Worm (Caenorhabditis elegans) whole organism, L2 larva: ENCODE results near the gene T24D5.4.
"Not testable (repeated sequence)": the region's sequence is repeated elsewhere in the genome, so short reads cannot be mapped to it uniquely, and the experiment has no call there.

Experiments
- C34F6.9 ChIP-seq: fragments of 150-350 bp; optimal IDR thresholded peaks from 2 replicates; lab custom pipeline; 2014; ENCODE audit warnings: missing biosample characterization, missing genetic modification characterization
- F13H6.1 ChIP-seq: sonication (generic microtip); optimal IDR thresholded peaks from 2 replicates; lab custom pipeline; 2016; ENCODE audit warnings: missing genetic modification characterization, missing compliant biosample characterization
- R02D3.7 ChIP-seq: fragments of 150-350 bp; optimal IDR thresholded peaks from 2 replicates; lab custom pipeline; 2014; ENCODE audit warnings: missing biosample characterization, missing genetic modification characterization
- Y55F3AM.14 ChIP-seq: fragments of 200-800 bp; sonication (Bioruptor generic); optimal IDR thresholded peaks from 2 replicates; lab custom pipeline; 2018; ENCODE audit warnings: mild to moderate bottlenecking, missing genetic modification characterization, missing compliant biosample characterization
- ZK546.5 ChIP-seq: sonication (generic microtip); optimal IDR thresholded peaks from 2 replicates; lab custom pipeline; 2017; ENCODE audit warnings: missing biosample characterization, missing genetic modification characterization
- ama-1 ChIP-seq: fragments of 150-350 bp; optimal IDR thresholded peaks from 2 replicates; lab custom pipeline; 2018; ENCODE audit warnings: inconsistent platforms
- blmp-1 ChIP-seq: sonication (generic microtip); optimal IDR thresholded peaks from 2 replicates; lab custom pipeline; 2017; ENCODE audit warnings: missing genetic modification characterization, mild to moderate bottlenecking, missing compliant biosample characterization, antibody characterized with exemption, moderate library complexity; ENCODE audit not compliant: insufficient read depth
- ceh-16 ChIP-seq: fragments of 150-350 bp; optimal IDR thresholded peaks from 2 replicates; lab custom pipeline; 2014; ENCODE audit warnings: missing biosample characterization, missing genetic modification characterization
- crh-2 ChIP-seq: sonication (generic microtip); optimal IDR thresholded peaks from 2 replicates; lab custom pipeline; 2017; ENCODE audit warnings: missing biosample characterization, missing genetic modification characterization
- dmd-4 ChIP-seq: sonication (generic microtip); optimal IDR thresholded peaks from 2 replicates; lab custom pipeline; 2017; ENCODE audit warnings: missing biosample characterization, missing genetic modification characterization
- egl-27 ChIP-seq: sonication (generic microtip); optimal IDR thresholded peaks from 3 replicates; lab custom pipeline; 2017; ENCODE audit warnings: missing biosample characterization, missing genetic modification reagents, missing genetic modification characterization
- elt-3 ChIP-seq: sonication (generic microtip); optimal IDR thresholded peaks from 2 replicates; lab custom pipeline; 2017; ENCODE audit warnings: missing biosample characterization, missing genetic modification characterization
- fos-1 ChIP-seq: fragments of 150-350 bp; optimal IDR thresholded peaks from 2 replicates; lab custom pipeline; 2014; ENCODE audit warnings: missing biosample characterization, missing genetic modification characterization
- lin-13 ChIP-seq: fragments of 150-350 bp; optimal IDR thresholded peaks from 2 replicates; lab custom pipeline; 2014; ENCODE audit warnings: missing biosample characterization, missing genetic modification reagents, missing genetic modification characterization
- lin-39 ChIP-seq: fragments of 150-350 bp; optimal IDR thresholded peaks from 2 replicates; lab custom pipeline; 2014; ENCODE audit warnings: missing biosample characterization, missing genetic modification reagents, missing genetic modification characterization
- lsy-2 ChIP-seq, 2 experiments: fragments of 150-350 bp in 1 of 2; sonication (generic microtip) in 1 of 2; optimal IDR thresholded peaks; 2 replicates each; lab custom pipeline; 2014 to 2017; ENCODE audit warnings: missing biosample characterization in 2 of 2, missing genetic modification characterization in 2 of 2
- mab-5 ChIP-seq: fragments of 150-350 bp; optimal IDR thresholded peaks from 2 replicates; lab custom pipeline; 2014; ENCODE audit warnings: missing biosample characterization, missing genetic modification characterization
- mdl-1 ChIP-seq, 2 experiments: fragments of 150-350 bp in 1 of 2; sonication (generic microtip) in 1 of 2; optimal IDR thresholded peaks; 2 replicates each; lab custom pipeline; 2017; ENCODE audit warnings: missing biosample characterization in 2 of 2, missing genetic modification characterization in 2 of 2
- nhr-10 ChIP-seq: sonication (generic microtip); optimal IDR thresholded peaks from 2 replicates; lab custom pipeline; 2017; ENCODE audit warnings: missing biosample characterization, missing genetic modification characterization
- nhr-11 ChIP-seq: fragments of 150-350 bp; optimal IDR thresholded peaks from 2 replicates; lab custom pipeline; 2014; ENCODE audit warnings: missing biosample characterization, missing genetic modification characterization
- nhr-12 ChIP-seq: fragments of 150-350 bp; optimal IDR thresholded peaks from 2 replicates; lab custom pipeline; 2014; ENCODE audit warnings: missing biosample characterization, missing genetic modification characterization
- nhr-129 ChIP-seq: fragments of 150-350 bp; optimal IDR thresholded peaks from 2 replicates; lab custom pipeline; 2014; ENCODE audit warnings: missing biosample characterization, missing genetic modification characterization
- nhr-21 ChIP-seq: fragments of 150-350 bp; optimal IDR thresholded peaks from 2 replicates; lab custom pipeline; 2014; ENCODE audit warnings: missing biosample characterization, missing genetic modification characterization
- nhr-23 ChIP-seq: fragments of 150-350 bp; optimal IDR thresholded peaks from 2 replicates; lab custom pipeline; 2014; ENCODE audit warnings: missing biosample characterization, missing genetic modification reagents, missing genetic modification characterization
- nhr-237 ChIP-seq: fragments of 150-350 bp; optimal IDR thresholded peaks from 2 replicates; lab custom pipeline; 2014; ENCODE audit warnings: missing biosample characterization, missing genetic modification characterization
- nhr-25 ChIP-seq: fragments of 150-350 bp; sonication (generic microtip); optimal IDR thresholded peaks from 3 replicates; lab custom pipeline; 2014; ENCODE audit warnings: missing biosample characterization, missing genetic modification characterization
- nhr-6 ChIP-seq: fragments of 150-350 bp; optimal IDR thresholded peaks from 2 replicates; lab custom pipeline; 2014; ENCODE audit warnings: missing biosample characterization, missing genetic modification characterization
- nhr-77 ChIP-seq: fragments of 150-350 bp; optimal IDR thresholded peaks from 2 replicates; lab custom pipeline; 2014; ENCODE audit warnings: missing biosample characterization, missing genetic modification characterization
- peb-1 ChIP-seq: fragments of 150-350 bp; optimal IDR thresholded peaks from 2 replicates; lab custom pipeline; 2014; ENCODE audit warnings: missing biosample characterization, missing genetic modification characterization
- sem-4 ChIP-seq: fragments of 150-350 bp; optimal IDR thresholded peaks from 2 replicates; lab custom pipeline; 2014; ENCODE audit warnings: missing biosample characterization, missing genetic modification reagents, missing genetic modification characterization
- skn-1 ChIP-seq: sonication (generic microtip); optimal IDR thresholded peaks from 2 replicates; lab custom pipeline; 2017; ENCODE audit warnings: missing biosample characterization, missing genetic modification characterization
- sma-3 ChIP-seq: sonication (generic microtip); optimal IDR thresholded peaks from 2 replicates; lab custom pipeline; 2016; ENCODE audit warnings: missing genetic modification reagents, missing genetic modification characterization, missing compliant biosample characterization
- sma-9 ChIP-seq, 2 experiments: fragments of 150-350 bp in 1 of 2; sonication (generic microtip) in 1 of 2; optimal IDR thresholded peaks; 2 replicates each; lab custom pipeline; 2014 to 2016; ENCODE audit warnings: missing genetic modification characterization in 2 of 2, mild to moderate bottlenecking in 1 of 2, missing biosample characterization in 1 of 2, missing compliant biosample characterization in 1 of 2, missing genetic modification reagents in 1 of 2, moderate library complexity in 1 of 2
- snpc-4 ChIP-seq: fragments of 150-350 bp; optimal IDR thresholded peaks from 2 replicates; lab custom pipeline; 2014; ENCODE audit warnings: missing biosample characterization, missing genetic modification characterization
- unc-39 ChIP-seq: fragments of 150-350 bp; optimal IDR thresholded peaks from 2 replicates; lab custom pipeline; 2014; ENCODE audit warnings: missing biosample characterization, missing genetic modification characterization
- unc-62 ChIP-seq: fragments of 150-350 bp; optimal IDR thresholded peaks from 2 replicates; lab custom pipeline; 2014; ENCODE audit warnings: missing biosample characterization, missing genetic modification reagents, missing genetic modification characterization
- zag-1 ChIP-seq: fragments of 150-350 bp; optimal IDR thresholded peaks from 2 replicates; lab custom pipeline; 2014; ENCODE audit warnings: missing biosample characterization, missing genetic modification characterization
- ztf-11 ChIP-seq: sonication (generic microtip); optimal IDR thresholded peaks from 2 replicates; lab custom pipeline; 2017; ENCODE audit warnings: missing biosample characterization, missing genetic modification characterization

Gene T24D5.4

ce11 chrX:12595954-12596353 is 1.0 kb upstream of the T24D5.4 start:
- peak; percentile 62 for TF ChIP-seq fos-1
- peak; percentile 70 for TF ChIP-seq sma-9 (GFP tag; optimal IDR thresholded peaks at IDR 0.05; lab: Kevin White, UChicago)
- TF ChIP-seq sma-9 (tag; optimal IDR thresholded peaks at IDR 0.05; lab: Kevin White, UChicago) = no peak
- TF ChIP-seq sma-3 (GFP tag; lab: Kevin White, UChicago) = no peak
- no peak for TF ChIP-seq zag-1 (tag; lab: Kevin White, UChicago)
- TF ChIP-seq mab-5 (tag; lab: Kevin White, UChicago) = no peak

- TF ChIP-seq unc-62 (GFP tag; lab: Kevin White, UChicago) (no peak), ama-1 (no peak), nhr-129 (tag; lab: Kevin White, UChicago) (no peak), nhr-23 (tag; lab: Kevin White, UChicago) (no peak), nhr-6 (tag; lab: Kevin White, UChicago) (no peak), nhr-237 (no peak), ztf-11 (tag; lab: Kevin White, UChicago) (no peak), skn-1 (no peak), F13H6.1 (tag; lab: Kevin White, UChicago) (no peak), crh-2 (tag; lab: Kevin White, UChicago) (no peak), lin-13 (GFP tag; lab: Kevin White, UChicago) (no peak), egl-27 (no peak), lin-39 (tag; lab: Kevin White, UChicago) (no peak), sma-9 (GFP tag; optimal IDR thresholded peaks at IDR 0.05; lab: Kevin White, UChicago) (no peak), sma-9 (tag; optimal IDR thresholded peaks at IDR 0.05; lab: Kevin White, UChicago) (no peak), nhr-21 (no peak), blmp-1 (tag; lab: Kevin White, UChicago) (no peak), unc-39 (tag; lab: Kevin White, UChicago) (no peak)
- TF ChIP-seq, all 48 proteins: peak for 0
Observed at ce11 chrX:12602611-12603010, 5.6 kb downstream of the T24D5.4 start.

- no peak for TF ChIP-seq nhr-25 (tag; lab: Kevin White, UChicago)
Observed at ce11 chrX:12603322-12603984, 6.5 kb downstream of the T24D5.4 start, which contains the start of the genes T24D5.6 and R09A8.9. Gene T24D5.6 (plus strand): TSS chrX:12603622. Gene R09A8.9 (plus strand): TSS chrX:12603934.

- not testable (repeated sequence) for TF ChIP-seq nhr-11 (tag; lab: Kevin White, UChicago); ama-1; sma-3 (GFP tag; lab: Kevin White, UChicago)
Observed at ce11 chrX:12613451-12613850, 16.5 kb downstream of the T24D5.4 start, which contains the start of gene R09A8.1. Gene R09A8.1 (plus strand): TSS chrX:12613751.

- TF ChIP-seq blmp-1 (tag; lab: Kevin White, UChicago) = no peak
- no peak for TF ChIP-seq C34F6.9
- no peak for TF ChIP-seq peb-1 (tag; lab: Kevin White, UChicago)
- TF ChIP-seq ceh-16 = no peak
- TF ChIP-seq mdl-1 (tag; optimal IDR thresholded peaks at IDR 0.05; lab: Kevin White, UChicago) = no peak
- no peak for TF ChIP-seq dmd-4 (tag; lab: Kevin White, UChicago)
- no peak for TF ChIP-seq ZK546.5 (tag; lab: Kevin White, UChicago)
- no peak for TF ChIP-seq R02D3.7 (tag; lab: Kevin White, UChicago)
- TF ChIP-seq nhr-10 = no peak
- TF ChIP-seq nhr-23 (tag; lab: Kevin White, UChicago) = no peak
- TF ChIP-seq, all 48 proteins: peak for 0
Observed at ce11 chrX:12618447-12618846, 21.5 kb downstream of the T24D5.4 start.

ce11 chrX:12619165-12619564 is 22.2 kb downstream of the T24D5.4 start, which contains the start of gene R09A8.2:
Gene R09A8.2 (plus strand): TSS chrX:12619465.
- TF ChIP-seq snpc-4 (tag; lab: Kevin White, UChicago) = no peak
- no peak for TF ChIP-seq nhr-6 (tag; lab: Kevin White, UChicago)
- TF ChIP-seq mdl-1 (tag; optimal IDR thresholded peaks at IDR 0.05; lab: Kevin White, UChicago) = no peak
- TF ChIP-seq elt-3 (tag; lab: Kevin White, UChicago) = no peak
- TF ChIP-seq nhr-77 (tag; lab: Kevin White, UChicago) = no peak
- TF ChIP-seq ZK546.5 (tag; lab: Kevin White, UChicago) = no peak
- no peak for TF ChIP-seq F13H6.1 (tag; lab: Kevin White, UChicago)
- no peak for TF ChIP-seq egl-27
- no peak for TF ChIP-seq nhr-12 (tag; lab: Kevin White, UChicago)
- TF ChIP-seq fos-1 = no peak
- TF ChIP-seq sma-3 (GFP tag; lab: Kevin White, UChicago) = no peak
- no peak for TF ChIP-seq sem-4 (tag; lab: Kevin White, UChicago)
- no peak for TF ChIP-seq R02D3.7 (tag; lab: Kevin White, UChicago)
- no peak for TF ChIP-seq Y55F3AM.14
- TF ChIP-seq lsy-2 (tag; optimal IDR thresholded peaks at IDR 0.05; lab: Kevin White, UChicago) = no peak
- TF ChIP-seq nhr-11 (tag; lab: Kevin White, UChicago) = no peak
